Fruit fly (Drosophila melanogaster) whole organism, embryonic: Measurements from ENCODE around the gene Pgls.

ENCODE experiments used
- Atf3 ChIP-seq: fragments of 200-800 bp; sonication (Bioruptor generic); optimal IDR thresholded peaks from 3 replicates; lab custom pipeline; 2016; ENCODE audit warnings: missing biosample characterization, missing genetic modification characterization
- BtbVII ChIP-seq: fragments of 200-800 bp; sonication (Bioruptor generic); optimal IDR thresholded peaks from 3 replicates; lab custom pipeline; 2017; ENCODE audit warnings: missing biosample characterization, mild to moderate bottlenecking, missing genetic modification characterization
- CG1024 ChIP-seq: fragments of 200-800 bp; sonication (Bioruptor generic); IDR thresholded peaks from 2 replicates; pipeline ENCODE4 v1.3.6; 2022; ENCODE audit warnings: missing biosample characterization, missing genetic modification characterization
- CG10431 ChIP-seq: fragments of 200-800 bp; sonication (Bioruptor generic); optimal IDR thresholded peaks from 3 replicates; lab custom pipeline; 2018; ENCODE audit warnings: missing biosample characterization, mild to moderate bottlenecking, missing genetic modification characterization
- CG17361 ChIP-seq: fragments of 200-800 bp; sonication (Bioruptor generic); IDR thresholded peaks from 3 replicates; pipeline ENCODE4 v1.3.6; 2022; ENCODE audit warnings: missing biosample characterization, missing genetic modification characterization
- CG17912 ChIP-seq: fragments of 200-800 bp; sonication (Bioruptor generic); optimal IDR thresholded peaks from 2 replicates; lab custom pipeline; 2018; ENCODE audit warnings: missing biosample characterization, mild to moderate bottlenecking, missing genetic modification characterization
- CG1832 ChIP-seq: fragments of 200-800 bp; sonication (Bioruptor generic); optimal IDR thresholded peaks from 2 replicates; lab custom pipeline; 2017; ENCODE audit warnings: missing biosample characterization, mild to moderate bottlenecking, missing genetic modification characterization, inconsistent platforms
- CG18476 ChIP-seq: fragments of 200-800 bp; sonication (Bioruptor generic); optimal IDR thresholded peaks from 2 replicates; lab custom pipeline; 2016; ENCODE audit warnings: missing biosample characterization, mild to moderate bottlenecking, missing genetic modification characterization
- CG18599 ChIP-seq: fragments of 200-800 bp; sonication (Bioruptor generic); optimal IDR thresholded peaks from 3 replicates; lab custom pipeline; 2017; ENCODE audit warnings: missing biosample characterization, missing genetic modification characterization, mild to moderate bottlenecking, moderate library complexity, missing genetic modification reagents
- CG30020 ChIP-seq: fragments of 200-800 bp; optimal IDR thresholded peaks from 2 replicates; lab custom pipeline; 2019; ENCODE audit warnings: missing biosample characterization, mild to moderate bottlenecking, missing genetic modification characterization, moderate library complexity
- CG30431 ChIP-seq: fragments of 200-800 bp; sonication (Bioruptor generic); optimal IDR thresholded peaks from 2 replicates; lab custom pipeline; 2017; ENCODE audit warnings: missing biosample characterization, missing genetic modification characterization
- CG31388 ChIP-seq: fragments of 200-800 bp; sonication (Bioruptor generic); optimal IDR thresholded peaks from 2 replicates; lab custom pipeline; 2016; ENCODE audit warnings: missing biosample characterization, missing genetic modification characterization
- CG32532 ChIP-seq: fragments of 200-800 bp; sonication (Bioruptor generic); IDR thresholded peaks from 2 replicates; pipeline ENCODE4 v1.3.6; 2022; ENCODE audit warnings: missing biosample characterization, missing genetic modification characterization
- CG32772 ChIP-seq: fragments of 200-800 bp; sonication (Bioruptor generic); IDR thresholded peaks from 2 replicates; pipeline ENCODE4 v1.3.6; 2022; ENCODE audit warnings: missing biosample characterization, missing genetic modification characterization
- CG34422 ChIP-seq: fragments of 200-800 bp; sonication (Bioruptor generic); IDR thresholded peaks from 3 replicates; pipeline ENCODE4 v1.3.6; 2022; ENCODE audit warnings: missing biosample characterization, missing genetic modification characterization
- CG4282 ChIP-seq: fragments of 200-800 bp; sonication (Bioruptor generic); optimal IDR thresholded peaks from 2 replicates; lab custom pipeline; 2016; ENCODE audit warnings: missing biosample characterization, missing genetic modification characterization
- CG5953 ChIP-seq: fragments of 200-800 bp; sonication (Bioruptor generic); IDR thresholded peaks from 2 replicates; pipeline ENCODE4 v1.3.6; 2022; ENCODE audit warnings: missing biosample characterization, missing genetic modification characterization
- CG6765 ChIP-seq: fragments of 200-800 bp; sonication (Bioruptor generic); optimal IDR thresholded peaks from 3 replicates; lab custom pipeline; 2017; ENCODE audit warnings: missing biosample characterization, mild to moderate bottlenecking, missing genetic modification characterization
- CG8281 ChIP-seq: fragments of 200-800 bp; sonication (Bioruptor generic); optimal IDR thresholded peaks from 2 replicates; lab custom pipeline; 2018; ENCODE audit warnings: missing biosample characterization, mild to moderate bottlenecking, missing genetic modification characterization, moderate library complexity
- CG8388 ChIP-seq: fragments of 200-800 bp; sonication (Bioruptor generic); optimal IDR thresholded peaks from 2 replicates; lab custom pipeline; 2019; ENCODE audit warnings: missing biosample characterization, mild to moderate bottlenecking, missing genetic modification characterization, moderate library complexity
- CG9215 ChIP-seq: fragments of 200-800 bp; sonication (Bioruptor generic); IDR thresholded peaks from 2 replicates; pipeline ENCODE4 v1.3.6; 2022; ENCODE audit warnings: missing biosample characterization, missing genetic modification characterization
- Drgx ChIP-seq: fragments of 200-800 bp; sonication (Bioruptor generic); IDR thresholded peaks from 2 replicates; pipeline ENCODE4 v1.3.6; 2022; ENCODE audit warnings: missing biosample characterization, missing genetic modification characterization
- Hmr ChIP-seq: fragments of 200-800 bp; sonication (Bioruptor generic); optimal IDR thresholded peaks from 3 replicates; lab custom pipeline; 2017; ENCODE audit warnings: mild to moderate bottlenecking, missing biosample characterization, missing genetic modification reagents, missing genetic modification characterization
- Hr3 ChIP-seq: fragments of 200-800 bp; sonication (Bioruptor generic); optimal IDR thresholded peaks from 3 replicates; lab custom pipeline; 2016; ENCODE audit warnings: missing biosample characterization, missing genetic modification characterization
- Optix ChIP-seq: fragments of 200-800 bp; sonication (Bioruptor generic); IDR thresholded peaks from 3 replicates; pipeline ENCODE4 v1.3.6; 2022; ENCODE audit warnings: missing biosample characterization, missing genetic modification characterization
- Ravus ChIP-seq: fragments of 200-800 bp; sonication (Bioruptor generic); IDR thresholded peaks from 2 replicates; pipeline ENCODE4 v1.3.6; 2022; ENCODE audit warnings: missing biosample characterization, missing genetic modification characterization
- Xbp1 ChIP-seq: fragments of 200-800 bp; sonication (Bioruptor generic); optimal IDR thresholded peaks from 3 replicates; lab custom pipeline; 2016; ENCODE audit warnings: missing biosample characterization, mild to moderate bottlenecking, missing genetic modification characterization
- bcd ChIP-seq: fragments of 200-800 bp; sonication (Bioruptor generic); optimal IDR thresholded peaks from 2 replicates; lab custom pipeline; 2017; ENCODE audit warnings: missing biosample characterization, mild to moderate bottlenecking, missing genetic modification characterization
- bsh ChIP-seq, 2 experiments: fragments of 200-800 bp; sonication (Bioruptor generic); optimal IDR thresholded peaks; 2 replicates each; lab custom pipeline; 2017 to 2018; ENCODE audit warnings: mild to moderate bottlenecking in 2 of 2, missing biosample characterization in 2 of 2, missing genetic modification characterization in 2 of 2, moderate library complexity in 1 of 2
- cas ChIP-seq: fragments of 200-800 bp; sonication (Bioruptor generic); IDR thresholded peaks from 2 replicates; pipeline ENCODE4 v1.3.6; 2022; ENCODE audit warnings: missing biosample characterization, missing genetic modification characterization
- cato ChIP-seq: fragments of 200-800 bp; sonication (Bioruptor generic); optimal IDR thresholded peaks from 2 replicates; lab custom pipeline; 2016; ENCODE audit warnings: missing biosample characterization, missing genetic modification characterization, borderline replicate concordance
- ci ChIP-seq: fragments of 200-800 bp; sonication (Bioruptor generic); IDR thresholded peaks from 3 replicates; pipeline ENCODE4 v1.3.6; 2022; ENCODE audit warnings: missing biosample characterization, missing genetic modification characterization
- crol ChIP-seq: fragments of 200-800 bp; sonication (Bioruptor generic); IDR thresholded peaks from 2 replicates; pipeline ENCODE4 v1.3.6; 2022; ENCODE audit warnings: missing biosample characterization, missing genetic modification characterization
- crp ChIP-seq, 2 experiments: fragments of 200-800 bp; sonication (Bioruptor generic); optimal IDR thresholded peaks; 2 replicates in 1 of 2; 3 replicates in 1 of 2; lab custom pipeline; 2017; ENCODE audit warnings: missing biosample characterization in 2 of 2, missing genetic modification characterization in 2 of 2, mild to moderate bottlenecking in 1 of 2, moderate library complexity in 1 of 2
- dan ChIP-seq: fragments of 200-800 bp; sonication (Bioruptor generic); IDR thresholded peaks from 2 replicates; pipeline ENCODE4 v1.3.6; 2022; ENCODE audit warnings: missing biosample characterization, missing genetic modification characterization
- danr ChIP-seq: fragments of 200-800 bp; sonication (Bioruptor generic); IDR thresholded peaks from 2 replicates; pipeline ENCODE4 v1.3.6; 2022; ENCODE audit warnings: missing biosample characterization, missing genetic modification characterization
- dysf ChIP-seq: fragments of 200-800 bp; sonication (Bioruptor generic); IDR thresholded peaks from 3 replicates; pipeline ENCODE4 v1.3.6; 2022; ENCODE audit warnings: missing biosample characterization, missing genetic modification characterization
- eve ChIP-seq, 2 experiments: fragments of >200 bp; optimal IDR thresholded peaks; 2 replicates each; lab custom pipeline; 2017; ENCODE audit warnings: missing biosample characterization in 2 of 2, missing genetic modification characterization in 2 of 2
- eyg ChIP-seq: fragments of 200-800 bp; sonication (Bioruptor generic); optimal IDR thresholded peaks from 3 replicates; lab custom pipeline; 2016; ENCODE audit warnings: missing biosample characterization, missing genetic modification characterization
- ken ChIP-seq: fragments of 200-800 bp; sonication (Bioruptor generic); IDR thresholded peaks from 3 replicates; pipeline ENCODE4 v1.3.6; 2022; ENCODE audit warnings: missing biosample characterization, missing genetic modification characterization
- klu ChIP-seq: fragments of 200-800 bp; sonication (Bioruptor generic); IDR thresholded peaks from 2 replicates; pipeline ENCODE4 v1.3.6; 2022; ENCODE audit warnings: missing biosample characterization, missing genetic modification characterization
- mld ChIP-seq: fragments of 200-800 bp; sonication (Bioruptor generic); IDR thresholded peaks from 3 replicates; pipeline ENCODE4 v1.3.6; 2022; ENCODE audit warnings: missing biosample characterization, missing genetic modification characterization; ENCODE audit not compliant: partially characterized antibody
- p53 ChIP-seq: fragments of 200-800 bp; sonication (Bioruptor generic); optimal IDR thresholded peaks from 2 replicates; lab custom pipeline; 2016; ENCODE audit warnings: missing biosample characterization, missing genetic modification characterization
- sisA ChIP-seq: fragments of 200-800 bp; sonication (Bioruptor generic); IDR thresholded peaks from 2 replicates; pipeline ENCODE4 v1.3.6; 2022; ENCODE audit warnings: missing biosample characterization, missing genetic modification characterization
- slbo ChIP-seq: fragments of 200-800 bp; sonication (Bioruptor generic); IDR thresholded peaks from 2 replicates; pipeline ENCODE4 v1.3.6; 2022; ENCODE audit warnings: missing biosample characterization, missing genetic modification characterization
- sug ChIP-seq: fragments of 200-800 bp; optimal IDR thresholded peaks from 2 replicates; lab custom pipeline; 2019; ENCODE audit warnings: missing biosample characterization, mild to moderate bottlenecking, missing genetic modification characterization, moderate library complexity
- unc-4 ChIP-seq: fragments of 200-800 bp; sonication (Bioruptor generic); IDR thresholded peaks from 2 replicates; pipeline ENCODE4 v1.3.6; 2022; ENCODE audit warnings: missing biosample characterization, missing genetic modification characterization; ENCODE audit not compliant: partially characterized antibody
- vvl ChIP-seq: fragments of 200-800 bp; sonication (Bioruptor generic); IDR thresholded peaks from 2 replicates; pipeline ENCODE4 v1.3.6; 2022; ENCODE audit warnings: missing biosample characterization, missing genetic modification characterization
- zen2 ChIP-seq: fragments of 200-800 bp; sonication (Bioruptor generic); IDR thresholded peaks from 3 replicates; pipeline ENCODE4 v1.3.6; 2022; ENCODE audit warnings: missing biosample characterization, missing genetic modification characterization; ENCODE audit not compliant: partially characterized antibody
- zf30C ChIP-seq: fragments of 200-800 bp; sonication (Bioruptor generic); optimal IDR thresholded peaks from 3 replicates; lab custom pipeline; 2018; ENCODE audit warnings: missing biosample characterization, mild to moderate bottlenecking, missing genetic modification characterization

Gene Pgls

dm6 chrX:10814113-10814512 is 33.1 kb upstream of the Pgls start (continued):
- TF ChIP-seq CG17912 (GFP tag; lab: Kevin White, UChicago), result no peak
- no peak for TF ChIP-seq klu (GFP tag; lab: Robert Waterston, UW)
- peak; percentile 50; the same call in 1 of the 3 replicates for TF ChIP-seq ci (GFP tag; lab: Robert Waterston, UW)
- TF ChIP-seq sug (tag; lab: Kevin White, UChicago), result peak; percentile 26
- TF ChIP-seq CG32532 (GFP tag; lab: Robert Waterston, UW), result 0 out of 2 replicates have a peak, but pooled peaks have one; percentile 17
- no peak for TF ChIP-seq mld
- peak; percentile 49 for TF ChIP-seq Drgx (GFP tag; lab: Robert Waterston, UW)
- no peak for TF ChIP-seq dan
- peak in 1 of 2 experiments; percentile 59 for TF ChIP-seq crp (GFP tag; optimal IDR thresholded peaks at IDR 0.05; lab: Kevin White, UChicago)
- no peak for TF ChIP-seq Ravus
- peak; percentile 11 for TF ChIP-seq BtbVII
- no peak for TF ChIP-seq CG6765 (GFP tag; lab: Kevin White, UChicago)
- TF ChIP-seq vvl (GFP tag; lab: Robert Waterston, UW), result peak; percentile 34; the same call in 1 of the 2 replicates
- no peak for TF ChIP-seq CG30020 (tag; lab: Kevin White, UChicago)

dm6 chrX:10814832-10815372 is 32.3 kb upstream of the Pgls start:
- TF ChIP-seq CG18476 (no peak), CG32772 (peak; percentile 51; the same call in 1 of the 2 replicates), cas (GFP tag; lab: Robert Waterston, UW) (no peak), CG10431 (GFP tag; lab: Kevin White, UChicago) (no peak), eve (GFP tag; optimal IDR thresholded peaks at IDR 0.05; lab: Kevin White, UChicago) (no peak), CG9215 (GFP tag; lab: Robert Waterston, UW) (no peak), unc-4 (GFP tag; lab: Robert Waterston, UW) (no peak), ken (GFP tag; lab: Robert Waterston, UW) (no peak), CG1832 (GFP tag; lab: Kevin White, UChicago) (no peak), p53 (GFP tag; lab: Kevin White, UChicago) (peak; percentile 1), cato (GFP tag; lab: Kevin White, UChicago) (no peak), CG30431 (no peak), crol (GFP tag; lab: Robert Waterston, UW) (peak; percentile 95), Hmr (GFP tag; lab: Kevin White, UChicago) (no peak), eyg (GFP tag; lab: Kevin White, UChicago) (no peak), zf30C (GFP tag; lab: Kevin White, UChicago) (peak; percentile 78), bsh (GFP tag; optimal IDR thresholded peaks at IDR 0.05; lab: Kevin White, UChicago) (no peak), danr (GFP tag; lab: Robert Waterston, UW) (no peak), CG8281 (tag; lab: Kevin White, UChicago) (no peak), Hr3 (no peak), bcd (GFP tag; lab: Kevin White, UChicago) (peak; percentile 6), Atf3 (GFP tag; lab: Kevin White, UChicago) (peak; percentile 23), CG18599 (no peak), CG17361 (GFP tag; lab: Robert Waterston, UW) (no peak), CG1024 (no peak), Optix (GFP tag; lab: Robert Waterston, UW) (no peak), slbo (peak; percentile 27; the same call in 1 of the 2 replicates), CG31388 (no peak), zen2 (GFP tag; lab: Robert Waterston, UW) (no peak), Xbp1 (no peak), CG8388 (no peak), CG4282 (no peak), CG34422 (GFP tag; lab: Robert Waterston, UW) (no peak), sisA (GFP tag; lab: Robert Waterston, UW) (0 out of 2 replicates have a peak, but pooled peaks have one; percentile 10), CG5953 (GFP tag; lab: Robert Waterston, UW) (no peak), Ravus (no peak), dysf (GFP tag; lab: Robert Waterston, UW) (0 out of 3 replicates have a peak, but pooled peaks have one; percentile 17)
